Worm (Caenorhabditis elegans) whole organism, late embryonic: ENCODE measurements around the gene C23G10.10.

Experiments
- ahr-1 ChIP-seq: sonication (generic microtip); optimal IDR thresholded peaks from 2 replicates; lab custom pipeline; 2016; ENCODE audit warnings: missing genetic modification characterization, missing compliant biosample characterization
- ceh-31 ChIP-seq: sonication (generic microtip); optimal IDR thresholded peaks from 2 replicates; lab custom pipeline; 2016; ENCODE audit warnings: missing genetic modification characterization, missing compliant biosample characterization
- ceh-34 ChIP-seq: sonication (generic microtip); optimal IDR thresholded peaks from 2 replicates; lab custom pipeline; 2016; ENCODE audit warnings: mild to moderate bottlenecking, missing genetic modification characterization, missing compliant biosample characterization
- ceh-6 ChIP-seq: fragments of 200-800 bp; sonication (Bioruptor generic); optimal IDR thresholded peaks from 2 replicates; lab custom pipeline; 2018; ENCODE audit warnings: mild to moderate bottlenecking, missing genetic modification characterization, missing compliant biosample characterization
- dmd-4 ChIP-seq: sonication (generic microtip); optimal IDR thresholded peaks from 2 replicates; lab custom pipeline; 2016; ENCODE audit warnings: borderline replicate concordance, missing genetic modification characterization, missing compliant biosample characterization
- gmeb-2 ChIP-seq: sonication (generic microtip); optimal IDR thresholded peaks from 2 replicates; lab custom pipeline; 2016; ENCODE audit warnings: missing genetic modification characterization, inconsistent platforms, missing compliant biosample characterization
- hlh-30 ChIP-seq: sonication (generic microtip); optimal IDR thresholded peaks from 2 replicates; lab custom pipeline; 2017; ENCODE audit warnings: antibody characterized with exemption, missing genetic modification characterization, missing compliant biosample characterization; ENCODE audit not compliant: insufficient read depth
- nfya-1 ChIP-seq: sonication (generic microtip); optimal IDR thresholded peaks from 2 replicates; lab custom pipeline; 2017; ENCODE audit warnings: missing genetic modification characterization, mild to moderate bottlenecking, missing compliant biosample characterization, antibody characterized with exemption, moderate library complexity
- pha-4 ChIP-seq: fragments of 150-350 bp; optimal IDR thresholded peaks from 2 replicates; lab custom pipeline; 2018; ENCODE audit warnings: missing biosample characterization, missing genetic modification reagents, missing genetic modification characterization
- sox-4 ChIP-seq: sonication (generic microtip); optimal IDR thresholded peaks from 2 replicates; lab custom pipeline; 2017; ENCODE audit warnings: mild to moderate bottlenecking, missing genetic modification characterization, inconsistent platforms, missing compliant biosample characterization
- unc-3 ChIP-seq, 2 experiments: fragments of 200-800 bp in 1 of 2; sonication (Bioruptor generic) in 1 of 2; sonication (generic microtip) in 1 of 2; conservative IDR thresholded peaks in 1 of 2; optimal IDR thresholded peaks in 1 of 2; 2 replicates each; pipeline versions ENCODE4 v1.3.6 to Lab custom; 2016 to 2022; ENCODE audit warnings: missing compliant biosample characterization in 2 of 2, missing genetic modification characterization in 2 of 2, missing genetic modification reagents in 1 of 2
- unc-55 ChIP-seq: sonication (generic microtip); optimal IDR thresholded peaks from 2 replicates; lab custom pipeline; 2017; ENCODE audit warnings: missing biosample characterization, missing genetic modification reagents, missing genetic modification characterization

ce11 chrIII:6195718-6196117 lies 18.1 kb downstream of the C23G10.10 start:
- TF ChIP-seq ahr-1 (tag; lab: Kevin White, UChicago) (no peak), ceh-6 (GFP tag; lab: Kevin White, UChicago) (no peak), nfya-1 (tag; lab: Kevin White, UChicago) (no peak), gmeb-2 (tag; lab: Kevin White, UChicago) (no peak), dmd-4 (tag; lab: Kevin White, UChicago) (no peak), hlh-30 (tag; lab: Kevin White, UChicago) (no peak), unc-3 (GFP tag; conservative IDR thresholded peaks at IDR 0.05; lab: Robert Waterston, UW) (no peak), unc-3 (tag; optimal IDR thresholded peaks at IDR 0.05; lab: Kevin White, UChicago) (no peak), unc-55 (no peak), pha-4 (tag; lab: Kevin White, UChicago) (no peak), sox-4 (tag; lab: Kevin White, UChicago) (no peak), ceh-31 (tag; lab: Kevin White, UChicago) (no peak), ceh-34 (no peak)
